Worm (Caenorhabditis elegans): ENCODE data around the gene C25H3.16.

ce11 chrII:5704479-5704878, 38.4 kb downstream of the C25H3.16 start:
- no peak for TF ChIP-seq ztf-11 (tag; optimal IDR thresholded peaks at IDR 0.05)
- no peak for TF ChIP-seq lin-35 (GFP tag; optimal IDR thresholded peaks at IDR 0.05)
- TF ChIP-seq ceh-90 (tag; optimal IDR thresholded peaks at IDR 0.05) = no peak
- TF ChIP-seq lsy-2 (tag; optimal IDR thresholded peaks at IDR 0.05) = no peak
- TF ChIP-seq lin-13 (GFP tag; optimal IDR thresholded peaks at IDR 0.05) = no peak
- TF ChIP-seq sptf-1 (tag; optimal IDR thresholded peaks at IDR 0.05) = no peak
- no peak for TF ChIP-seq nhr-11 (tag; optimal IDR thresholded peaks at IDR 0.05)
- peak; percentile 55 for TF ChIP-seq lin-14 (GFP tag; optimal IDR thresholded peaks at IDR 0.05)
- no peak for TF ChIP-seq grh-1 (GFP tag; IDR thresholded peaks at IDR 0.05)
- TF ChIP-seq sox-4 (tag; optimal IDR thresholded peaks at IDR 0.05) = no peak
- no peak for TF ChIP-seq unc-130 (tag; optimal IDR thresholded peaks at IDR 0.05)
- TF ChIP-seq ceh-82 (tag; optimal IDR thresholded peaks at IDR 0.05) = no peak
- no peak for TF ChIP-seq fkh-10 (GFP tag; optimal IDR thresholded peaks at IDR 0.05)
- TF ChIP-seq C34B4.2 (tag; optimal IDR thresholded peaks at IDR 0.05) = no peak

Measured in whole organism, L1 larva.